Fruit fly (Drosophila melanogaster): ENCODE measurements around the gene Cog4.
A peak's percentile ranks its signal among the peaks of the same experiment; 100 is the strongest.

Cog4 gene

dm6 chr2L:10504895-10505294 lies 16.5 kb upstream of the Cog4 start (continued):
- peak; percentile 71 for TF ChIP-seq CG11696 (GFP tag; IDR thresholded peaks at IDR 0.05)
- TF ChIP-seq CG10654 (GFP tag; optimal IDR thresholded peaks at IDR 0.05): no peak
- TF ChIP-seq Hmr (GFP tag; optimal IDR thresholded peaks at IDR 0.05): no peak
- no peak for TF ChIP-seq Hmx (GFP tag; optimal IDR thresholded peaks at IDR 0.05)
- no peak for TF ChIP-seq bowl (GFP tag; IDR thresholded peaks at IDR 0.05)
- no peak for TF ChIP-seq CG16779 (GFP tag; IDR thresholded peaks at IDR 0.05)
- no peak for TF ChIP-seq nau (GFP tag; optimal IDR thresholded peaks at IDR 0.05)
- no peak for TF ChIP-seq vfl (GFP tag; optimal IDR thresholded peaks at IDR 0.05)
- no peak for TF ChIP-seq sc (optimal IDR thresholded peaks at IDR 0.05)
- peak; percentile 44 for TF ChIP-seq sc (GFP tag; optimal IDR thresholded peaks at IDR 0.05)
- TF ChIP-seq nmo (GFP tag; optimal IDR thresholded peaks at IDR 0.05): no peak
- peak; percentile 31 for TF ChIP-seq CG13424 (tag; optimal IDR thresholded peaks at IDR 0.05)
- no peak for TF ChIP-seq CG4617 (GFP tag; optimal IDR thresholded peaks at IDR 0.05; ENCODE audit: borderline replicate concordance)
- TF ChIP-seq sqz (GFP tag; optimal IDR thresholded peaks at IDR 0.05): peak; percentile 34
- TF ChIP-seq CG5953 (GFP tag; IDR thresholded peaks at IDR 0.05): no peak
- TF ChIP-seq HmgZ (tag; optimal IDR thresholded peaks at IDR 0.05): no peak
- TF ChIP-seq lov (optimal IDR thresholded peaks at IDR 0.05): no peak
- TF ChIP-seq lov (GFP tag; IDR thresholded peaks at IDR 0.05): 0 out of 3 replicates have a peak, but pooled peaks have one; percentile 9
- no peak for TF ChIP-seq CG13894 (tag; optimal IDR thresholded peaks at IDR 0.05)
- peak; percentile 8 for TF ChIP-seq Spps (tag; optimal IDR thresholded peaks at IDR 0.05)
- TF ChIP-seq CG13624 (GFP tag; optimal IDR thresholded peaks at IDR 0.05): no peak
- no peak for TF ChIP-seq seq (GFP tag; IDR thresholded peaks at IDR 0.05)
- no peak for TF ChIP-seq CG11247 (GFP tag; IDR thresholded peaks at IDR 0.05)
- TF ChIP-seq CG17802 (tag; optimal IDR thresholded peaks at IDR 0.05): no peak
- TF ChIP-seq Six4 (GFP tag; optimal IDR thresholded peaks at IDR 0.05): no peak
- peak; percentile 55 for TF ChIP-seq fd64A (GFP tag; optimal IDR thresholded peaks at IDR 0.05)
- TF ChIP-seq D19A (tag; optimal IDR thresholded peaks at IDR 0.05): peak; percentile 43
- no peak for TF ChIP-seq CG14050 (GFP tag; IDR thresholded peaks at IDR 0.05)
- peak in 1 of 2 experiments; percentile 56 for TF ChIP-seq Pdp1 (GFP tag; optimal IDR thresholded peaks at IDR 0.05)
- TF ChIP-seq CG33557 (GFP tag; optimal IDR thresholded peaks at IDR 0.05): peak; percentile 87
- TF ChIP-seq Asciz (GFP tag; optimal IDR thresholded peaks at IDR 0.05): no peak
- no peak for TF ChIP-seq grn (GFP tag; optimal IDR thresholded peaks at IDR 0.05)
- no peak for TF ChIP-seq CG31388 (GFP tag; optimal IDR thresholded peaks at IDR 0.05)
- TF ChIP-seq Dip2 (GFP tag; IDR thresholded peaks at IDR 0.05): no peak
- TF ChIP-seq CG3838 (GFP tag; optimal IDR thresholded peaks at IDR 0.05): no peak
- no peak for TF ChIP-seq Optix (GFP tag; IDR thresholded peaks at IDR 0.05)
- TF ChIP-seq br (optimal IDR thresholded peaks at IDR 0.05): no peak
- no peak for TF ChIP-seq inv (GFP tag; IDR thresholded peaks at IDR 0.05; ENCODE audit: partially characterized antibody)
- TF ChIP-seq Xrp1 (GFP tag; IDR thresholded peaks at IDR 0.05): peak; percentile 72
- no peak for TF ChIP-seq CTCF (GFP tag; optimal IDR thresholded peaks at IDR 0.05)
- no peak for TF ChIP-seq ase (GFP tag; IDR thresholded peaks at IDR 0.05)
- peak; percentile 8 for TF ChIP-seq CG17568 (GFP tag; optimal IDR thresholded peaks at IDR 0.05)
- TF ChIP-seq Elba2 (GFP tag; optimal IDR thresholded peaks at IDR 0.05): no peak
- TF ChIP-seq CG1529 (GFP tag; optimal IDR thresholded peaks at IDR 0.05): peak; percentile 8
- TF ChIP-seq Rfx (GFP tag; IDR thresholded peaks at IDR 0.05): no peak; the same call in 1 of the 2 replicates
- no peak for TF ChIP-seq CG13296 (GFP tag; optimal IDR thresholded peaks at IDR 0.05)
- TF ChIP-seq pnt (GFP tag; optimal IDR thresholded peaks at IDR 0.05): no peak
- TF ChIP-seq NC2β (GFP tag; optimal IDR thresholded peaks at IDR 0.05): peak; percentile 4
- TF ChIP-seq fd96Cb (tag; optimal IDR thresholded peaks at IDR 0.05): no peak
- peak; percentile 64 for TF ChIP-seq dmrt11E (tag; optimal IDR thresholded peaks at IDR 0.05)
- peak; percentile 18; the same call in 1 of the 2 replicates for TF ChIP-seq vvl (GFP tag; IDR thresholded peaks at IDR 0.05)
- no peak for TF ChIP-seq crp (GFP tag; optimal IDR thresholded peaks at IDR 0.05)
- TF ChIP-seq CG10543 (GFP tag; optimal IDR thresholded peaks at IDR 0.05): no peak

Measured in whole organism, embryonic.